Worm (Caenorhabditis elegans) whole organism, mixed stage, embryonic: ENCODE measurements around the gene W05B10.4.

ENCODE experiments used
- drap-1 ChIP-seq: fragments of 200-800 bp; sonication (Bioruptor generic); optimal IDR thresholded peaks from 3 replicates; lab custom pipeline; 2018; ENCODE audit warnings: mild to moderate bottlenecking, missing genetic modification characterization, missing compliant biosample characterization
- hlh-1 ChIP-seq: fragments of 150-350 bp; optimal IDR thresholded peaks from 2 replicates; lab custom pipeline; 2014; ENCODE audit warnings: missing biosample characterization, missing genetic modification reagents, missing genetic modification characterization
- lin-13 ChIP-seq: fragments of 150-350 bp; optimal IDR thresholded peaks from 2 replicates; lab custom pipeline; 2014; ENCODE audit warnings: missing biosample characterization, missing genetic modification characterization
- lsy-2 ChIP-seq: fragments of 150-350 bp; optimal IDR thresholded peaks from 2 replicates; lab custom pipeline; 2014; ENCODE audit warnings: missing biosample characterization, missing genetic modification characterization
- nhr-12 ChIP-seq: fragments of 150-350 bp; optimal IDR thresholded peaks from 2 replicates; lab custom pipeline; 2014; ENCODE audit warnings: missing biosample characterization, missing genetic modification characterization
- nhr-28 ChIP-seq: fragments of 150-350 bp; optimal IDR thresholded peaks from 2 replicates; lab custom pipeline; 2014; ENCODE audit warnings: missing biosample characterization, missing genetic modification characterization
- sptf-1 ChIP-seq: sonication (generic microtip); optimal IDR thresholded peaks from 2 replicates; lab custom pipeline; 2017; ENCODE audit warnings: mild to moderate bottlenecking, missing genetic modification characterization, moderate library complexity, missing compliant biosample characterization
- unc-120 ChIP-seq: sonication (generic microtip); optimal IDR thresholded peaks from 2 replicates; lab custom pipeline; 2017; ENCODE audit warnings: missing genetic modification characterization, missing compliant biosample characterization; ENCODE audit not compliant: poor library complexity, severe bottlenecking
- unc-39 ChIP-seq: fragments of 150-350 bp; optimal IDR thresholded peaks from 2 replicates; lab custom pipeline; 2014; ENCODE audit warnings: missing biosample characterization, missing genetic modification characterization
- ztf-11 ChIP-seq: fragments of 150-350 bp; optimal IDR thresholded peaks from 2 replicates; lab custom pipeline; 2014; ENCODE audit warnings: missing biosample characterization, missing genetic modification characterization

DNA sequence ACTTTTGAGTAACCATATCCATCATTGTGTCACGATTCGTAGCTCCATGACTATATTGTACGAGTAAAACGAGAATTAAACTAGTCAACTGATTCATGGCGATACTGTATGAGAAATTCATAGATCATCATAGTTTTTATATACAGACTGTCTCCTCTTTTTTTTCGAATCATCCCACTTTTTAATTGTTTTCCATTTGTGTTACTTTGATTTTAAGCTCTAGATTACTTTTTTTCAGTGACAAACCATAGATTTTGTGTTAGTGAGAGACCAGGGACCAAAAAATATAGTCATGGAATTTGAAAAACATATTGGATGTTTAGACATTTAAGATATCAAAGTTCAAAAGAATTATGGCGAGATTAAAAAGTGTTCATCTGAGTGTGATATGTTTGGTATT is 44.0 kb downstream of the W05B10.4 start, which contains the start of gene R11D1.3:
- TF ChIP-seq unc-120 (tag; lab: Kevin White, UChicago) = no peak
- TF ChIP-seq sptf-1 (tag; lab: Kevin White, UChicago) = no peak
- TF ChIP-seq unc-39 (tag; lab: Kevin White, UChicago) = no peak
- no peak for TF ChIP-seq hlh-1 (tag; lab: Kevin White, UChicago)
- TF ChIP-seq nhr-28 = no peak
- no peak for TF ChIP-seq drap-1 (GFP tag; lab: Kevin White, UChicago)
- TF ChIP-seq lsy-2 = no peak
- TF ChIP-seq nhr-12 (tag; lab: Kevin White, UChicago) = no peak
- no peak for TF ChIP-seq lin-13 (tag; lab: Kevin White, UChicago)
- TF ChIP-seq ztf-11 (tag; lab: Kevin White, UChicago) = no peak
